Worm (Caenorhabditis elegans) whole organism, L3 larva: ENCODE measurements around the gene ehn-3.

ENCODE experiments used
- ZK546.5 ChIP-seq: sonication (generic microtip); optimal IDR thresholded peaks from 2 replicates; lab custom pipeline; 2017; ENCODE audit warnings: missing biosample characterization, missing genetic modification characterization
- aly-2 ChIP-seq: fragments of 150-350 bp; optimal IDR thresholded peaks from 2 replicates; lab custom pipeline; 2014; ENCODE audit warnings: missing biosample characterization, missing genetic modification characterization
- ama-1 ChIP-seq: fragments of 150-350 bp; optimal IDR thresholded peaks from 2 replicates; lab custom pipeline; 2018
- ceh-16 ChIP-seq: sonication (generic microtip); optimal IDR thresholded peaks from 2 replicates; lab custom pipeline; 2017; ENCODE audit warnings: missing biosample characterization, missing genetic modification characterization
- ceh-9 ChIP-seq: sonication (generic microtip); optimal IDR thresholded peaks from 2 replicates; lab custom pipeline; 2018; ENCODE audit warnings: missing biosample characterization, missing genetic modification characterization
- egl-27 ChIP-seq: sonication (generic microtip); optimal IDR thresholded peaks from 4 replicates; lab custom pipeline; 2017; ENCODE audit warnings: missing biosample characterization, missing genetic modification reagents, missing genetic modification characterization
- egl-5 ChIP-seq: fragments of 150-350 bp; optimal IDR thresholded peaks from 2 replicates; lab custom pipeline; 2017; ENCODE audit warnings: missing biosample characterization, missing genetic modification reagents, missing genetic modification characterization, inconsistent platforms
- elt-1 ChIP-seq: fragments of 150-350 bp; optimal IDR thresholded peaks from 2 replicates; lab custom pipeline; 2014; ENCODE audit warnings: missing biosample characterization, missing genetic modification characterization
- elt-2 ChIP-seq: sonication (generic microtip); optimal IDR thresholded peaks from 2 replicates; lab custom pipeline; 2016; ENCODE audit warnings: missing genetic modification reagents, mild to moderate bottlenecking, missing genetic modification characterization, missing compliant biosample characterization
- fkh-2 ChIP-seq: fragments of 150-350 bp; optimal IDR thresholded peaks from 2 replicates; lab custom pipeline; 2014; ENCODE audit warnings: missing biosample characterization, missing genetic modification reagents, missing genetic modification characterization
- fos-1 ChIP-seq: fragments of 150-350 bp; optimal IDR thresholded peaks from 2 replicates; lab custom pipeline; 2014; ENCODE audit warnings: missing biosample characterization, missing genetic modification characterization
- hmg-11 ChIP-seq: sonication (generic microtip); optimal IDR thresholded peaks from 2 replicates; lab custom pipeline; 2016; ENCODE audit warnings: missing genetic modification characterization, missing compliant biosample characterization
- jun-1 ChIP-seq: fragments of 150-350 bp; optimal IDR thresholded peaks from 2 replicates; lab custom pipeline; 2014; ENCODE audit warnings: missing biosample characterization, missing genetic modification reagents, missing genetic modification characterization
- lsy-12 ChIP-seq: sonication (generic microtip); optimal IDR thresholded peaks from 2 replicates; lab custom pipeline; 2016; ENCODE audit warnings: mild to moderate bottlenecking, missing genetic modification characterization, missing compliant biosample characterization
- mdl-1 ChIP-seq: fragments of 150-350 bp; optimal IDR thresholded peaks from 2 replicates; lab custom pipeline; 2014; ENCODE audit warnings: missing biosample characterization, missing genetic modification characterization
- nhr-12 ChIP-seq: fragments of 150-350 bp; optimal IDR thresholded peaks from 2 replicates; lab custom pipeline; 2014; ENCODE audit warnings: missing biosample characterization, missing genetic modification characterization
- nhr-23 ChIP-seq: fragments of 150-350 bp; optimal IDR thresholded peaks from 2 replicates; lab custom pipeline; 2014; ENCODE audit warnings: missing biosample characterization, missing genetic modification reagents, missing genetic modification characterization
- nhr-237 ChIP-seq: fragments of 150-350 bp; optimal IDR thresholded peaks from 2 replicates; lab custom pipeline; 2014; ENCODE audit warnings: missing biosample characterization, missing genetic modification characterization
- nhr-25 ChIP-seq: sonication (generic microtip); optimal IDR thresholded peaks from 2 replicates; lab custom pipeline; 2017; ENCODE audit warnings: missing biosample characterization, missing genetic modification characterization
- nhr-43 ChIP-seq: sonication (generic microtip); optimal IDR thresholded peaks from 2 replicates; lab custom pipeline; 2016; ENCODE audit warnings: mild to moderate bottlenecking, missing genetic modification characterization, missing compliant biosample characterization; ENCODE audit not compliant: poor library complexity, severe bottlenecking
- nhr-67 ChIP-seq: fragments of 150-350 bp; optimal IDR thresholded peaks from 2 replicates; lab custom pipeline; 2014; ENCODE audit warnings: missing biosample characterization, missing genetic modification characterization
- nhr-77 ChIP-seq: fragments of 150-350 bp; optimal IDR thresholded peaks from 2 replicates; lab custom pipeline; 2014; ENCODE audit warnings: missing biosample characterization, missing genetic modification characterization
- pha-4 ChIP-seq: fragments of 150-350 bp; optimal IDR thresholded peaks from 2 replicates; lab custom pipeline; 2014; ENCODE audit warnings: missing biosample characterization, missing genetic modification reagents, missing genetic modification characterization
- pqm-1 ChIP-seq: fragments of 150-350 bp; optimal IDR thresholded peaks from 2 replicates; lab custom pipeline; 2017; ENCODE audit warnings: missing biosample characterization, missing genetic modification characterization, inconsistent platforms
- sea-2 ChIP-seq: fragments of 150-350 bp; sonication (generic microtip); optimal IDR thresholded peaks from 4 replicates; lab custom pipeline; 2014; ENCODE audit warnings: missing biosample characterization, missing genetic modification reagents, missing genetic modification characterization
- snpc-4 ChIP-seq: fragments of 150-350 bp; optimal IDR thresholded peaks from 2 replicates; lab custom pipeline; 2014; ENCODE audit warnings: missing biosample characterization, missing genetic modification characterization
- unc-39 ChIP-seq: sonication (generic microtip); optimal IDR thresholded peaks from 4 replicates; lab custom pipeline; 2017; ENCODE audit warnings: missing biosample characterization, missing genetic modification characterization
- zag-1 ChIP-seq: fragments of 150-350 bp; optimal IDR thresholded peaks from 2 replicates; lab custom pipeline; 2014; ENCODE audit warnings: missing biosample characterization, missing genetic modification characterization
- ztf-11 ChIP-seq: fragments of 150-350 bp; optimal IDR thresholded peaks from 2 replicates; lab custom pipeline; 2014; ENCODE audit warnings: missing biosample characterization, missing genetic modification characterization
- ztf-4 ChIP-seq: fragments of 150-350 bp; optimal IDR thresholded peaks from 2 replicates; lab custom pipeline; 2014; ENCODE audit warnings: missing biosample characterization, missing genetic modification characterization

The ehn-3 gene

ce11 chrIV:5393566-5393965 is 25.5 kb downstream of the ehn-3 start:
- TF ChIP-seq jun-1 (tag; lab: Kevin White, UChicago) (no peak), elt-1 (no peak), lsy-12 (tag; lab: Kevin White, UChicago) (no peak), elt-2 (tag; lab: Kevin White, UChicago) (peak; percentile 68), nhr-23 (tag; lab: Kevin White, UChicago) (no peak), pqm-1 (tag; lab: Kevin White, UChicago) (peak; percentile 61), pha-4 (tag; lab: Kevin White, UChicago) (peak; percentile 51), nhr-43 (tag; lab: Kevin White, UChicago) (no peak), unc-39 (tag; lab: Kevin White, UChicago) (no peak), nhr-237 (tag; lab: Kevin White, UChicago) (no peak), fos-1 (no peak)
- TF ChIP-seq, all 47 proteins: peak for 3

- TF ChIP-seq aly-2 (tag; lab: Kevin White, UChicago) (no peak), ztf-11 (tag; lab: Kevin White, UChicago) (no peak), ceh-16 (tag; lab: Kevin White, UChicago) (no peak), zag-1 (tag; lab: Kevin White, UChicago) (no peak)
Measured at ce11 chrIV:5391507-5392057, 27.4 kb downstream of the ehn-3 start, which contains the start of the genes htp-1 and ZK616.5. htp-1 (minus strand) TSS chrIV:5391557. ZK616.5 (plus strand) TSS chrIV:5391929.

ce11 chrIV:5389951-5390350 is 29.1 kb downstream of the ehn-3 start:
- TF ChIP-seq ztf-4 (tag; lab: Kevin White, UChicago) (no peak), elt-2 (tag; lab: Kevin White, UChicago) (no peak), nhr-25 (tag; lab: Kevin White, UChicago) (peak; percentile 24), ZK546.5 (tag; lab: Kevin White, UChicago) (no peak), aly-2 (tag; lab: Kevin White, UChicago) (no peak), ama-1 (no peak), pha-4 (tag; lab: Kevin White, UChicago) (no peak), ceh-9 (no peak)

- peak; percentile 55 for TF ChIP-seq pha-4 (tag; lab: Kevin White, UChicago)
- TF ChIP-seq pqm-1 (tag; lab: Kevin White, UChicago): peak; percentile 67
- peak; percentile 85 for TF ChIP-seq elt-2 (tag; lab: Kevin White, UChicago)
- peak; percentile 77 for TF ChIP-seq ama-1
- TF ChIP-seq jun-1 (tag; lab: Kevin White, UChicago): peak; percentile 28
- no peak for TF ChIP-seq hmg-11 (tag; lab: Kevin White, UChicago)
Measured at ce11 chrIV:5388477-5389065, 30.5 kb downstream of the ehn-3 start, which contains the start of gene elo-6. elo-6 (minus strand) TSS chrIV:5388559.

ce11 chrIV:5385020-5385419 is 34.0 kb downstream of the ehn-3 start, which contains the start of gene F41H10.12:
F41H10.12 (plus strand) TSS chrIV:5385320.
- TF ChIP-seq mdl-1 (no peak), nhr-77 (tag; lab: Kevin White, UChicago) (no peak), nhr-12 (tag; lab: Kevin White, UChicago) (no peak), sea-2 (no peak), egl-27 (tag; lab: Kevin White, UChicago) (no peak), elt-1 (no peak)
- TF ChIP-seq, all 47 proteins: peak for 0

ce11 chrIV:5382609-5383008 is 36.4 kb downstream of the ehn-3 start, which contains the start of gene F41H10.1:
F41H10.1 (plus strand) TSS chrIV:5382909.
- no peak for TF ChIP-seq egl-5 (tag; lab: Kevin White, UChicago)
- no peak for TF ChIP-seq sea-2
- no peak for TF ChIP-seq nhr-67 (tag; lab: Kevin White, UChicago)
- no peak for TF ChIP-seq fkh-2 (tag; lab: Kevin White, UChicago)
- no peak for TF ChIP-seq nhr-23 (tag; lab: Kevin White, UChicago)
- no peak for TF ChIP-seq hmg-11 (tag; lab: Kevin White, UChicago)
- TF ChIP-seq ama-1: no peak
- no peak for TF ChIP-seq snpc-4
